Worm (Caenorhabditis elegans) whole organism, mixed stage, embryonic: ENCODE measurements around the gene rsp-8.

Experiments
- M03D4.4 ChIP-seq: sonication (generic microtip); optimal IDR thresholded peaks from 2 replicates; lab custom pipeline; 2017; ENCODE audit warnings: mild to moderate bottlenecking, missing genetic modification characterization, missing compliant biosample characterization
- ceh-39 ChIP-seq: fragments of 150-350 bp; optimal IDR thresholded peaks from 2 replicates; lab custom pipeline; 2014; ENCODE audit warnings: missing biosample characterization, missing genetic modification characterization
- ceh-43 ChIP-seq: fragments of 200-800 bp; sonication (Bioruptor generic); optimal IDR thresholded peaks from 2 replicates; lab custom pipeline; 2018; ENCODE audit warnings: mild to moderate bottlenecking, missing genetic modification characterization, moderate library complexity, missing compliant biosample characterization
- ceh-83 ChIP-seq: fragments of 200-800 bp; sonication (Bioruptor generic); optimal IDR thresholded peaks from 2 replicates; lab custom pipeline; 2018; ENCODE audit warnings: mild to moderate bottlenecking, missing genetic modification characterization, missing compliant biosample characterization
- ces-1 ChIP-seq: fragments of 150-350 bp; optimal IDR thresholded peaks from 2 replicates; lab custom pipeline; 2014; ENCODE audit warnings: missing biosample characterization, missing genetic modification reagents, missing genetic modification characterization
- cnd-1 ChIP-seq: fragments of 200-800 bp; sonication (Bioruptor generic); optimal IDR thresholded peaks from 2 replicates; lab custom pipeline; 2018; ENCODE audit warnings: mild to moderate bottlenecking, missing genetic modification characterization, missing compliant biosample characterization
- elt-3 ChIP-seq: fragments of 150-350 bp; optimal IDR thresholded peaks from 2 replicates; lab custom pipeline; 2014; ENCODE audit warnings: missing biosample characterization, missing genetic modification characterization
- flh-1 ChIP-seq: fragments of 200-800 bp; sonication (Bioruptor generic); optimal IDR thresholded peaks from 2 replicates; lab custom pipeline; 2018; ENCODE audit warnings: mild to moderate bottlenecking, missing genetic modification characterization, moderate library complexity, missing compliant biosample characterization
- ham-2 ChIP-seq: fragments of 200-800 bp; sonication (Bioruptor generic); optimal IDR thresholded peaks from 2 replicates; lab custom pipeline; 2018; ENCODE audit warnings: mild to moderate bottlenecking, missing genetic modification characterization, missing compliant biosample characterization
- hlh-1 ChIP-seq: fragments of 150-350 bp; optimal IDR thresholded peaks from 2 replicates; lab custom pipeline; 2014; ENCODE audit warnings: missing biosample characterization, missing genetic modification reagents, missing genetic modification characterization
- lin-13 ChIP-seq: fragments of 150-350 bp; optimal IDR thresholded peaks from 2 replicates; lab custom pipeline; 2014; ENCODE audit warnings: missing biosample characterization, missing genetic modification characterization
- lsy-2 ChIP-seq: fragments of 150-350 bp; optimal IDR thresholded peaks from 2 replicates; lab custom pipeline; 2014; ENCODE audit warnings: missing biosample characterization, missing genetic modification characterization
- mab-5 ChIP-seq: fragments of 150-350 bp; optimal IDR thresholded peaks from 2 replicates; lab custom pipeline; 2014; ENCODE audit warnings: missing biosample characterization, missing genetic modification characterization
- mep-1 ChIP-seq: fragments of 150-350 bp; optimal IDR thresholded peaks from 2 replicates; lab custom pipeline; 2017; ENCODE audit warnings: missing biosample characterization, missing genetic modification reagents, missing genetic modification characterization, inconsistent platforms
- mls-2 ChIP-seq: sonication (generic microtip); optimal IDR thresholded peaks from 2 replicates; lab custom pipeline; 2016; ENCODE audit warnings: mild to moderate bottlenecking, missing genetic modification characterization, moderate library complexity, missing compliant biosample characterization
- nhr-12 ChIP-seq: fragments of 150-350 bp; optimal IDR thresholded peaks from 2 replicates; lab custom pipeline; 2014; ENCODE audit warnings: missing biosample characterization, missing genetic modification characterization
- nhr-28 ChIP-seq: fragments of 150-350 bp; optimal IDR thresholded peaks from 2 replicates; lab custom pipeline; 2014; ENCODE audit warnings: missing biosample characterization, missing genetic modification characterization
- nhr-76 ChIP-seq: sonication (generic microtip); optimal IDR thresholded peaks from 2 replicates; lab custom pipeline; 2017; ENCODE audit warnings: missing biosample characterization, missing genetic modification characterization
- pha-4 ChIP-seq: fragments of 150-350 bp; optimal IDR thresholded peaks from 2 replicates; lab custom pipeline; 2018; ENCODE audit warnings: missing biosample characterization, missing genetic modification reagents, missing genetic modification characterization
- sem-2 ChIP-seq: fragments of 200-800 bp; sonication (Bioruptor generic); optimal IDR thresholded peaks from 2 replicates; lab custom pipeline; 2018; ENCODE audit warnings: mild to moderate bottlenecking, missing genetic modification characterization, missing compliant biosample characterization
- snpc-4 ChIP-seq: fragments of 150-350 bp; optimal IDR thresholded peaks from 2 replicates; lab custom pipeline; 2014; ENCODE audit warnings: missing biosample characterization, missing genetic modification characterization
- sptf-1 ChIP-seq: sonication (generic microtip); optimal IDR thresholded peaks from 2 replicates; lab custom pipeline; 2017; ENCODE audit warnings: mild to moderate bottlenecking, missing genetic modification characterization, moderate library complexity, missing compliant biosample characterization
- tbx-8 ChIP-seq: fragments of 200-800 bp; sonication (Bioruptor generic); optimal IDR thresholded peaks from 2 replicates; lab custom pipeline; 2018; ENCODE audit warnings: mild to moderate bottlenecking, missing genetic modification characterization, moderate library complexity, missing compliant biosample characterization
- unc-120 ChIP-seq: sonication (generic microtip); optimal IDR thresholded peaks from 2 replicates; lab custom pipeline; 2017; ENCODE audit warnings: missing genetic modification characterization, missing compliant biosample characterization; ENCODE audit not compliant: poor library complexity, severe bottlenecking
- unc-62 ChIP-seq: fragments of 150-350 bp; optimal IDR thresholded peaks from 2 replicates; lab custom pipeline; 2014; ENCODE audit warnings: missing biosample characterization, missing genetic modification reagents, missing genetic modification characterization
- zip-8 ChIP-seq: fragments of 150-350 bp; optimal IDR thresholded peaks from 2 replicates; lab custom pipeline; 2014; ENCODE audit warnings: missing biosample characterization, missing genetic modification characterization
- ztf-11 ChIP-seq: fragments of 150-350 bp; optimal IDR thresholded peaks from 2 replicates; lab custom pipeline; 2014; ENCODE audit warnings: missing biosample characterization, missing genetic modification characterization

rsp-8 gene

ce11 chrIII:11824580-11824979 is 1.6 kb upstream of the rsp-8 start:
- TF ChIP-seq M03D4.4 (tag; lab: Kevin White, UChicago) (no peak), ceh-83 (no peak), ztf-11 (tag; lab: Kevin White, UChicago) (no peak), tbx-8 (GFP tag; lab: Kevin White, UChicago) (no peak), unc-62 (no peak), zip-8 (no peak), unc-120 (tag; lab: Kevin White, UChicago) (no peak), lsy-2 (no peak), hlh-1 (tag; lab: Kevin White, UChicago) (no peak), flh-1 (GFP tag; lab: Kevin White, UChicago) (no peak), mls-2 (tag; lab: Kevin White, UChicago) (no peak), sptf-1 (tag; lab: Kevin White, UChicago) (no peak), ham-2 (GFP tag; lab: Kevin White, UChicago) (no peak), nhr-28 (tag; lab: Kevin White, UChicago) (no peak)
- TF ChIP-seq, all 35 proteins: peak for 0

ce11 chrIII:11825654-11826053 is 564 bp upstream of the rsp-8 start:
- TF ChIP-seq pha-4 = peak; percentile 66
- TF ChIP-seq hlh-1 (tag; lab: Kevin White, UChicago) = peak; percentile 65
- peak; percentile 39 for TF ChIP-seq ceh-43 (GFP tag; lab: Kevin White, UChicago)
- TF ChIP-seq cnd-1 (tag; lab: Kevin White, UChicago) = peak; percentile 10
- TF ChIP-seq lin-13 = peak; percentile 80
- no peak for TF ChIP-seq unc-120 (tag; lab: Kevin White, UChicago)
- peak; percentile 42 for TF ChIP-seq mls-2 (tag; lab: Kevin White, UChicago)
- TF ChIP-seq ces-1 = peak; percentile 50
- peak; percentile 71 for TF ChIP-seq mep-1 (tag; lab: Kevin White, UChicago)
- peak; percentile 14 for TF ChIP-seq mab-5 (tag; lab: Kevin White, UChicago)
- no peak for TF ChIP-seq snpc-4 (tag; lab: Kevin White, UChicago)
- peak; percentile 77 for TF ChIP-seq lsy-2
- TF ChIP-seq tbx-8 (GFP tag; lab: Kevin White, UChicago) = no peak
- peak; percentile 89 for TF ChIP-seq ceh-39 (tag; lab: Kevin White, UChicago)

ce11 chrIII:11829062-11829461 is 2.8 kb downstream of the rsp-8 start:
- TF ChIP-seq mls-2 (tag; lab: Kevin White, UChicago) (no peak), M03D4.4 (tag; lab: Kevin White, UChicago) (no peak), ham-2 (GFP tag; lab: Kevin White, UChicago) (no peak), ceh-83 (no peak), elt-3 (no peak), sem-2 (no peak), nhr-28 (tag; lab: Kevin White, UChicago) (no peak), unc-120 (tag; lab: Kevin White, UChicago) (no peak)

ce11 chrIII:11829585-11830195 is 3.5 kb downstream of the rsp-8 start:
- TF ChIP-seq mab-5 (tag; lab: Kevin White, UChicago) (no peak), unc-62 (no peak), nhr-76 (no peak), hlh-1 (tag; lab: Kevin White, UChicago) (no peak), cnd-1 (tag; lab: Kevin White, UChicago) (no peak), mls-2 (tag; lab: Kevin White, UChicago) (no peak), ceh-43 (GFP tag; lab: Kevin White, UChicago) (no peak), lin-13 (no peak)
- TF ChIP-seq, all 35 proteins: peak for 0

ce11 chrIII:11830522-11831489 is 4.6 kb downstream of the rsp-8 start:
- TF ChIP-seq nhr-12 (tag; lab: Kevin White, UChicago) (no peak), sptf-1 (tag; lab: Kevin White, UChicago) (peak; percentile 52)
